Worm (Caenorhabditis elegans): ENCODE results near the gene pnn-1.

DNA sequence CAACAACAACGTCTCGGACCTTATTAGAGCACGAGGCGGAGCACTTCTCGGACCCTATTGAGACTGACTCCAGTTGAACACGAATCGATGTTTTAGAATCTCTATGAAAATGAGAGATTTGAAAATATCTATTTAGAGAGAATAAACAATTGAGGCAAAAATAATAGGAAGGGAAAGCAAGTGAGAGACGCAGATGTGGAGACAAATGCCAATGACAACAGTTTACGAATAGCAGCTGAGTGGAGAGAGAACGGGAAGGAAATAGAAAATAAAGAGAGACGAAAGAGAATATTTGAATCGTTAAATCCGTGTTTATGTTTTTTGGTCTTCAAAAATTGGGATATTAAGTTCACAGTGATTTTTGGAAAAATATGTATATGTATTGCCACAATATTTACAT lies 38.9 kb downstream of the pnn-1 start:
- no peak for TF ChIP-seq sptf-2 (GFP tag; optimal IDR thresholded peaks at IDR 0.05)
- no peak for TF ChIP-seq ama-1 (optimal IDR thresholded peaks at IDR 0.05)
- TF ChIP-seq ama-1 (GFP tag; optimal IDR thresholded peaks at IDR 0.05): no peak
- no peak for TF ChIP-seq B0019.2 (GFP tag; conservative IDR thresholded peaks at IDR 0.05)
- TF ChIP-seq F22D6.2 (tag; optimal IDR thresholded peaks at IDR 0.05): no peak
- no peak for TF ChIP-seq snpc-1.3 (tag; optimal IDR thresholded peaks at IDR 0.05; ENCODE audit: insufficient read depth)
- TF ChIP-seq gei-17 (GFP tag; optimal IDR thresholded peaks at IDR 0.05): no peak
- no peak for TF ChIP-seq snpc-4 (GFP tag; optimal IDR thresholded peaks at IDR 0.05)
- no peak for TF ChIP-seq snpc-4 (tag; optimal IDR thresholded peaks at IDR 0.05)
- TF ChIP-seq lsy-27 (tag; optimal IDR thresholded peaks at IDR 0.05; ENCODE audit: borderline replicate concordance, insufficient read depth): no peak
- TF ChIP-seq unc-62 (GFP tag; optimal IDR thresholded peaks at IDR 0.05): no peak
- no peak for TF ChIP-seq dpff-1 (tag; optimal IDR thresholded peaks at IDR 0.05)
